Fruit fly (Drosophila melanogaster) whole organism, adult: Measurements from ENCODE around the gene ATPsynbeta.

Experiments used
- Hr96 ChIP-seq: fragments of 200-800 bp; sonication (Bioruptor generic); optimal IDR thresholded peaks from 2 replicates; lab custom pipeline; 2016; ENCODE audit warnings: missing biosample characterization, missing genetic modification characterization
- Mnt ChIP-seq: fragments of 200-800 bp; sonication (Bioruptor generic); optimal IDR thresholded peaks from 2 replicates; lab custom pipeline; 2016; ENCODE audit warnings: missing biosample characterization, mild to moderate bottlenecking, missing genetic modification characterization

dm6 chr4:1050422-1050821 is 19.1 kb downstream of the ATPsynbeta start:
- TF ChIP-seq Mnt (GFP tag; lab: Kevin White, UChicago) (no peak), Hr96 (GFP tag; lab: Kevin White, UChicago) (no peak)
